Worm (Caenorhabditis elegans): ENCODE results near the gene snf-7.

The snf-7 gene

ce11 chrIII:13019547-13020098 lies 14.4 kb downstream of the snf-7 start:
- TF ChIP-seq tra-4 (tag; optimal IDR thresholded peaks at IDR 0.05) (no peak), hmbx-1 (tag; optimal IDR thresholded peaks at IDR 0.05) (no peak), B0310.2 (tag; optimal IDR thresholded peaks at IDR 0.05) (no peak), ets-7 (tag; optimal IDR thresholded peaks at IDR 0.05) (no peak), hnd-1 (tag; optimal IDR thresholded peaks at IDR 0.05) (no peak), ceh-13 (GFP tag; optimal IDR thresholded peaks at IDR 0.05) (no peak), scrt-1 (GFP tag; IDR thresholded peaks at IDR 0.05) (no peak), hmg-4 (GFP tag; optimal IDR thresholded peaks at IDR 0.05) (no peak), pes-1 (GFP tag; IDR thresholded peaks at IDR 0.05) (no peak), flt-1 (GFP tag; IDR thresholded peaks at IDR 0.05) (no peak), aly-1 (tag; optimal IDR thresholded peaks at IDR 0.05) (no peak), F13C5.2 (tag; optimal IDR thresholded peaks at IDR 0.05) (no peak), tbx-11 (GFP tag; IDR thresholded peaks at IDR 0.05) (no peak), tbx-37 (GFP tag; conservative IDR thresholded peaks at IDR 0.05) (no peak), sea-1 (GFP tag; conservative IDR thresholded peaks at IDR 0.05) (no peak), ama-1 (optimal IDR thresholded peaks at IDR 0.05) (no peak), ceh-36 (tag; optimal IDR thresholded peaks at IDR 0.05) (no peak)

- TF ChIP-seq hmbx-1 (tag; optimal IDR thresholded peaks at IDR 0.05) (no peak), ceh-36 (tag; optimal IDR thresholded peaks at IDR 0.05) (no peak), tbx-11 (GFP tag; IDR thresholded peaks at IDR 0.05) (no peak), tra-4 (tag; optimal IDR thresholded peaks at IDR 0.05) (no peak), F13C5.2 (tag; optimal IDR thresholded peaks at IDR 0.05) (no peak), tbx-37 (GFP tag; conservative IDR thresholded peaks at IDR 0.05) (no peak), ceh-13 (GFP tag; optimal IDR thresholded peaks at IDR 0.05) (no peak), hnd-1 (tag; optimal IDR thresholded peaks at IDR 0.05) (no peak), ama-1 (optimal IDR thresholded peaks at IDR 0.05) (no peak), hmg-4 (GFP tag; optimal IDR thresholded peaks at IDR 0.05) (no peak)
Observed at ce11 chrIII:13020741-13021140, 15.5 kb downstream of the snf-7 start, which contains the start of gene cyp-13A11. TSS of gene cyp-13A11 (plus strand) at chrIII:13021006.

- TF ChIP-seq hnd-1 (tag; optimal IDR thresholded peaks at IDR 0.05) (no peak), ceh-36 (tag; optimal IDR thresholded peaks at IDR 0.05) (no peak), aly-1 (tag; optimal IDR thresholded peaks at IDR 0.05) (no peak), hmbx-1 (tag; optimal IDR thresholded peaks at IDR 0.05) (no peak), ets-7 (tag; optimal IDR thresholded peaks at IDR 0.05) (no peak), flt-1 (GFP tag; IDR thresholded peaks at IDR 0.05) (no peak), B0310.2 (tag; optimal IDR thresholded peaks at IDR 0.05) (no peak)
Observed at ce11 chrIII:13024281-13024680, 19.0 kb downstream of the snf-7 start, which contains the start of gene cyp-13A12. TSS of gene cyp-13A12 (plus strand) at chrIII:13024547.

- TF ChIP-seq tbx-37 (GFP tag; conservative IDR thresholded peaks at IDR 0.05) (no peak), sea-1 (GFP tag; conservative IDR thresholded peaks at IDR 0.05) (no peak), F13C5.2 (tag; optimal IDR thresholded peaks at IDR 0.05) (no peak), tbx-11 (GFP tag; IDR thresholded peaks at IDR 0.05) (no peak), ets-7 (tag; optimal IDR thresholded peaks at IDR 0.05) (no peak), B0310.2 (tag; optimal IDR thresholded peaks at IDR 0.05) (no peak), ceh-13 (GFP tag; optimal IDR thresholded peaks at IDR 0.05) (no peak), scrt-1 (GFP tag; IDR thresholded peaks at IDR 0.05) (no peak), hmbx-1 (tag; optimal IDR thresholded peaks at IDR 0.05) (no peak), aly-1 (tag; optimal IDR thresholded peaks at IDR 0.05) (no peak), tra-4 (tag; optimal IDR thresholded peaks at IDR 0.05) (no peak), ceh-36 (tag; optimal IDR thresholded peaks at IDR 0.05) (no peak), ama-1 (optimal IDR thresholded peaks at IDR 0.05) (no peak), hnd-1 (tag; optimal IDR thresholded peaks at IDR 0.05) (no peak), pes-1 (GFP tag; IDR thresholded peaks at IDR 0.05) (no peak), hmg-4 (GFP tag; optimal IDR thresholded peaks at IDR 0.05) (no peak), flt-1 (GFP tag; IDR thresholded peaks at IDR 0.05) (no peak)
Observed at ce11 chrIII:13027949-13028348, 22.7 kb downstream of the snf-7 start.

ce11 chrIII:13029608-13030007 lies 24.3 kb downstream of the snf-7 start, which contains the start of gene F14F7.4:
TSS of gene F14F7.4 (minus strand) at chrIII:13029708.
- TF ChIP-seq hnd-1 (tag; optimal IDR thresholded peaks at IDR 0.05) = no peak
- TF ChIP-seq sea-1 (GFP tag; conservative IDR thresholded peaks at IDR 0.05) = no peak
- no peak for TF ChIP-seq ets-7 (tag; optimal IDR thresholded peaks at IDR 0.05)
- TF ChIP-seq hmg-4 (GFP tag; optimal IDR thresholded peaks at IDR 0.05) = no peak
- TF ChIP-seq ama-1 (optimal IDR thresholded peaks at IDR 0.05) = no peak
- no peak for TF ChIP-seq B0310.2 (tag; optimal IDR thresholded peaks at IDR 0.05)
- TF ChIP-seq aly-1 (tag; optimal IDR thresholded peaks at IDR 0.05) = no peak
- no peak for TF ChIP-seq F13C5.2 (tag; optimal IDR thresholded peaks at IDR 0.05)
- TF ChIP-seq pes-1 (GFP tag; IDR thresholded peaks at IDR 0.05) = no peak
- TF ChIP-seq tra-4 (tag; optimal IDR thresholded peaks at IDR 0.05) = no peak
- TF ChIP-seq flt-1 (GFP tag; IDR thresholded peaks at IDR 0.05) = no peak

ce11 chrIII:13030551-13030950 lies 25.3 kb downstream of the snf-7 start, which contains the start of gene F14F7.7:
TSS of gene F14F7.7 (plus strand) at chrIII:13030904.
- no peak for TF ChIP-seq ceh-13 (GFP tag; optimal IDR thresholded peaks at IDR 0.05)
- TF ChIP-seq tbx-11 (GFP tag; IDR thresholded peaks at IDR 0.05) = no peak
- TF ChIP-seq pes-1 (GFP tag; IDR thresholded peaks at IDR 0.05) = no peak
- no peak for TF ChIP-seq aly-1 (tag; optimal IDR thresholded peaks at IDR 0.05)
- no peak for TF ChIP-seq hmbx-1 (tag; optimal IDR thresholded peaks at IDR 0.05)
- no peak for TF ChIP-seq hnd-1 (tag; optimal IDR thresholded peaks at IDR 0.05)
- TF ChIP-seq ama-1 (optimal IDR thresholded peaks at IDR 0.05) = no peak
- TF ChIP-seq ceh-36 (tag; optimal IDR thresholded peaks at IDR 0.05) = no peak
- no peak for TF ChIP-seq scrt-1 (GFP tag; IDR thresholded peaks at IDR 0.05)
- no peak for TF ChIP-seq sea-1 (GFP tag; conservative IDR thresholded peaks at IDR 0.05)
- TF ChIP-seq hmg-4 (GFP tag; optimal IDR thresholded peaks at IDR 0.05) = no peak
- no peak for TF ChIP-seq B0310.2 (tag; optimal IDR thresholded peaks at IDR 0.05)
- no peak for TF ChIP-seq flt-1 (GFP tag; IDR thresholded peaks at IDR 0.05)
- no peak for TF ChIP-seq tra-4 (tag; optimal IDR thresholded peaks at IDR 0.05)

- TF ChIP-seq ama-1 (optimal IDR thresholded peaks at IDR 0.05) (no peak), B0310.2 (tag; optimal IDR thresholded peaks at IDR 0.05) (no peak), tra-4 (tag; optimal IDR thresholded peaks at IDR 0.05) (no peak), pes-1 (GFP tag; IDR thresholded peaks at IDR 0.05) (no peak), hnd-1 (tag; optimal IDR thresholded peaks at IDR 0.05) (no peak), tbx-11 (GFP tag; IDR thresholded peaks at IDR 0.05) (no peak), flt-1 (GFP tag; IDR thresholded peaks at IDR 0.05) (no peak), ceh-13 (GFP tag; optimal IDR thresholded peaks at IDR 0.05) (no peak), sea-1 (GFP tag; conservative IDR thresholded peaks at IDR 0.05) (no peak), tbx-37 (GFP tag; conservative IDR thresholded peaks at IDR 0.05) (no peak), hmg-4 (GFP tag; optimal IDR thresholded peaks at IDR 0.05) (no peak)
Observed at ce11 chrIII:13031701-13032100, 26.4 kb downstream of the snf-7 start, which contains the start of gene F14F7.5. TSS of gene F14F7.5 (plus strand) at chrIII:13032001.
